Fruit fly (Drosophila melanogaster) whole organism, embryonic: ENCODE results near the gene CG6425.

Experiments
- Bgb ChIP-seq: fragments of 200-800 bp; sonication (Bioruptor generic); IDR thresholded peaks from 2 replicates; pipeline ENCODE4 v1.3.6; 2022; ENCODE audit warnings: missing biosample characterization, missing genetic modification characterization; ENCODE audit not compliant: partially characterized antibody
- CG10147 ChIP-seq: fragments of 200-800 bp; sonication (Bioruptor generic); optimal IDR thresholded peaks from 2 replicates; lab custom pipeline; 2019; ENCODE audit warnings: missing biosample characterization, mild to moderate bottlenecking, missing genetic modification characterization, moderate library complexity
- CG1024 ChIP-seq: fragments of 200-800 bp; sonication (Bioruptor generic); IDR thresholded peaks from 2 replicates; pipeline ENCODE4 v1.3.6; 2022; ENCODE audit warnings: missing biosample characterization, missing genetic modification characterization
- CG10366 ChIP-seq: fragments of 200-800 bp; sonication (Bioruptor generic); IDR thresholded peaks from 2 replicates; pipeline ENCODE4 v1.3.6; 2022; ENCODE audit warnings: missing biosample characterization, missing genetic modification characterization
- CG11456 ChIP-seq: fragments of 200-800 bp; sonication (Bioruptor generic); IDR thresholded peaks from 3 replicates; pipeline ENCODE4 v1.3.6; 2022; ENCODE audit warnings: missing biosample characterization, missing genetic modification characterization
- CG11504 ChIP-seq: fragments of 200-800 bp; sonication (Bioruptor generic); optimal IDR thresholded peaks from 3 replicates; lab custom pipeline; 2019; ENCODE audit warnings: missing biosample characterization, mild to moderate bottlenecking, missing genetic modification characterization, moderate library complexity
- CG11560 ChIP-seq: fragments of 200-800 bp; sonication (Bioruptor generic); IDR thresholded peaks from 3 replicates; pipeline ENCODE4 v1.3.6; 2022; ENCODE audit warnings: missing biosample characterization, missing genetic modification characterization
- CG11695 ChIP-seq: fragments of 200-800 bp; sonication (Bioruptor generic); IDR thresholded peaks from 3 replicates; pipeline ENCODE4 v1.3.6; 2022; ENCODE audit warnings: missing biosample characterization, missing genetic modification characterization
- CG13123 ChIP-seq: fragments of 200-800 bp; sonication (Bioruptor generic); optimal IDR thresholded peaks from 2 replicates; lab custom pipeline; 2016; ENCODE audit warnings: missing biosample characterization, missing genetic modification characterization
- CG16779 ChIP-seq: fragments of 200-800 bp; sonication (Bioruptor generic); IDR thresholded peaks from 2 replicates; pipeline ENCODE4 v1.3.6; 2022; ENCODE audit warnings: missing biosample characterization, missing genetic modification characterization
- CG2120 ChIP-seq: fragments of 200-800 bp; sonication (Bioruptor generic); optimal IDR thresholded peaks from 3 replicates; lab custom pipeline; 2016; ENCODE audit warnings: missing biosample characterization, missing genetic modification characterization
- CG2678 ChIP-seq: fragments of 200-800 bp; sonication (Bioruptor generic); optimal IDR thresholded peaks from 3 replicates; lab custom pipeline; 2019; ENCODE audit warnings: missing biosample characterization, mild to moderate bottlenecking, missing genetic modification characterization, moderate library complexity
- CG3065 ChIP-seq: fragments of 200-800 bp; sonication (Bioruptor generic); optimal IDR thresholded peaks from 2 replicates; lab custom pipeline; 2016; ENCODE audit warnings: missing biosample characterization, missing genetic modification characterization
- CG3281 ChIP-seq: fragments of 200-800 bp; sonication (Bioruptor generic); optimal IDR thresholded peaks from 3 replicates; lab custom pipeline; 2017; ENCODE audit warnings: missing biosample characterization, mild to moderate bottlenecking, missing genetic modification characterization
- CG6175 ChIP-seq: fragments of 200-800 bp; sonication (Bioruptor generic); IDR thresholded peaks from 3 replicates; pipeline ENCODE4 v1.3.6; 2022; ENCODE audit warnings: missing biosample characterization, missing genetic modification characterization
- CG7372 ChIP-seq: fragments of 200-800 bp; sonication (Bioruptor generic); IDR thresholded peaks from 2 replicates; pipeline ENCODE4 v1.3.6; 2022; ENCODE audit warnings: missing biosample characterization, missing genetic modification characterization
- CG7839 ChIP-seq: fragments of 200-800 bp; sonication (Bioruptor generic); optimal IDR thresholded peaks from 3 replicates; lab custom pipeline; 2018; ENCODE audit warnings: missing biosample characterization, mild to moderate bottlenecking, missing genetic modification characterization, moderate library complexity
- CG9817 ChIP-seq: fragments of 200-800 bp; sonication (Bioruptor generic); optimal IDR thresholded peaks from 2 replicates; lab custom pipeline; 2018; ENCODE audit warnings: missing biosample characterization, mild to moderate bottlenecking, missing genetic modification characterization, moderate library complexity
- CG9876 ChIP-seq: fragments of 200-800 bp; sonication (Bioruptor generic); optimal IDR thresholded peaks from 2 replicates; lab custom pipeline; 2016; ENCODE audit warnings: missing biosample characterization, missing genetic modification characterization
- CG9932 ChIP-seq: fragments of 200-800 bp; sonication (Bioruptor generic); IDR thresholded peaks from 2 replicates; pipeline ENCODE4 v1.3.6; 2022; ENCODE audit warnings: missing biosample characterization, missing genetic modification characterization
- Dbx ChIP-seq: fragments of 200-800 bp; sonication (Bioruptor generic); IDR thresholded peaks from 3 replicates; pipeline ENCODE4 v1.3.6; 2022; ENCODE audit warnings: missing biosample characterization, missing genetic modification characterization
- Deaf1 ChIP-seq: fragments of 200-800 bp; optimal IDR thresholded peaks from 3 replicates; lab custom pipeline; 2019; ENCODE audit warnings: missing biosample characterization, mild to moderate bottlenecking, missing genetic modification characterization, moderate library complexity
- Ets65A ChIP-seq: fragments of 200-800 bp; sonication (Bioruptor generic); peaks from one replicate; lab custom pipeline; 2016; ENCODE audit warnings: missing biosample characterization, missing genetic modification characterization
- Fer1 ChIP-seq: fragments of 200-800 bp; sonication (Bioruptor generic); optimal IDR thresholded peaks from 2 replicates; lab custom pipeline; 2017; ENCODE audit warnings: missing biosample characterization, mild to moderate bottlenecking, missing genetic modification characterization
- Fer3 ChIP-seq: fragments of 200-800 bp; sonication (Bioruptor generic); optimal IDR thresholded peaks from 2 replicates; lab custom pipeline; 2018; ENCODE audit warnings: missing biosample characterization, mild to moderate bottlenecking, missing genetic modification characterization, moderate library complexity
- Hr51 ChIP-seq, 2 experiments: fragments of 200-800 bp; sonication (Bioruptor generic); optimal IDR thresholded peaks; 2 replicates in 1 of 2; 3 replicates in 1 of 2; lab custom pipeline; 2016 to 2018; ENCODE audit warnings: missing biosample characterization in 2 of 2, missing genetic modification characterization in 2 of 2, mild to moderate bottlenecking in 1 of 2, moderate library complexity in 1 of 2
- Jarid2 ChIP-seq: fragments of 200-800 bp; sonication (Bioruptor generic); optimal IDR thresholded peaks from 3 replicates; lab custom pipeline; 2017; ENCODE audit warnings: mild to moderate bottlenecking, missing biosample characterization, missing genetic modification reagents, missing genetic modification characterization
- Meics ChIP-seq: fragments of 200-800 bp; sonication (Bioruptor generic); optimal IDR thresholded peaks from 2 replicates; lab custom pipeline; 2017; ENCODE audit warnings: missing biosample characterization, mild to moderate bottlenecking, missing genetic modification characterization
- Ptx1 ChIP-seq: fragments of 200-800 bp; sonication (Bioruptor generic); IDR thresholded peaks from 2 replicates; pipeline ENCODE4 v1.3.6; 2022; ENCODE audit warnings: missing biosample characterization, missing genetic modification characterization
- Trl ChIP-seq, 3 experiments: fragments of >200 bp in 2 of 3; fragments of 200-800 bp in 1 of 3; sonication (Bioruptor generic) in 1 of 3; optimal IDR thresholded peaks; 2 replicates in 1 of 3; 3 replicates in 2 of 3; lab custom pipeline; 2016 to 2017; ENCODE audit warnings: missing biosample characterization in 1 of 3, missing genetic modification characterization in 1 of 3
- abd-A ChIP-seq: fragments of 200-800 bp; sonication (Bioruptor generic); optimal IDR thresholded peaks from 3 replicates; lab custom pipeline; 2019; ENCODE audit warnings: missing biosample characterization, mild to moderate bottlenecking, missing genetic modification characterization, moderate library complexity
- amos ChIP-seq: fragments of 200-800 bp; sonication (Bioruptor generic); IDR thresholded peaks from 2 replicates; pipeline ENCODE4 v1.3.6; 2022; ENCODE audit warnings: missing biosample characterization, missing genetic modification characterization; ENCODE audit not compliant: partially characterized antibody
- chinmo ChIP-seq: fragments of 200-800 bp; sonication (Bioruptor generic); IDR thresholded peaks from 4 replicates; pipeline ENCODE4 v1.3.6; 2022; ENCODE audit warnings: missing biosample characterization, missing genetic modification characterization; ENCODE audit not compliant: partially characterized antibody
- ci ChIP-seq: fragments of 200-800 bp; sonication (Bioruptor generic); IDR thresholded peaks from 3 replicates; pipeline ENCODE4 v1.3.6; 2022; ENCODE audit warnings: missing biosample characterization, missing genetic modification characterization
- dysf ChIP-seq: fragments of 200-800 bp; sonication (Bioruptor generic); IDR thresholded peaks from 3 replicates; pipeline ENCODE4 v1.3.6; 2022; ENCODE audit warnings: missing biosample characterization, missing genetic modification characterization
- ewg ChIP-seq: fragments of 200-800 bp; sonication (Bioruptor generic); optimal IDR thresholded peaks from 3 replicates; lab custom pipeline; 2017; ENCODE audit warnings: mild to moderate bottlenecking, missing biosample characterization, missing genetic modification reagents, missing genetic modification characterization
- gcm2 ChIP-seq: fragments of 200-800 bp; sonication (Bioruptor generic); optimal IDR thresholded peaks from 2 replicates; lab custom pipeline; 2016; ENCODE audit warnings: missing biosample characterization, missing genetic modification characterization
- gem ChIP-seq: fragments of 200-800 bp; sonication (Bioruptor generic); optimal IDR thresholded peaks from 2 replicates; lab custom pipeline; 2019; ENCODE audit warnings: missing biosample characterization, mild to moderate bottlenecking, missing genetic modification characterization, moderate library complexity
- h ChIP-seq: fragments of >200 bp; optimal IDR thresholded peaks from 2 replicates; lab custom pipeline; 2017
- ham ChIP-seq: fragments of 200-800 bp; sonication (Bioruptor generic); IDR thresholded peaks from 2 replicates; pipeline ENCODE4 v1.3.6; 2022; ENCODE audit warnings: missing biosample characterization, missing genetic modification characterization
- lola ChIP-seq, 3 experiments: fragments of >200 bp in 2 of 3; fragments of 200-800 bp in 1 of 3; sonication (Bioruptor generic) in 1 of 3; optimal IDR thresholded peaks; 2 replicates each; lab custom pipeline; 2017 to 2019; ENCODE audit warnings: missing biosample characterization in 3 of 3, missing genetic modification characterization in 3 of 3, mild to moderate bottlenecking in 1 of 3, moderate library complexity in 1 of 3
- rib ChIP-seq: fragments of 200-800 bp; sonication (Bioruptor generic); IDR thresholded peaks from 2 replicates; pipeline ENCODE4 v1.3.6; 2022; ENCODE audit warnings: missing biosample characterization, missing genetic modification characterization
- ro ChIP-seq: fragments of 200-800 bp; sonication (Bioruptor generic); IDR thresholded peaks from 2 replicates; pipeline ENCODE4 v1.3.6; 2022; ENCODE audit warnings: missing biosample characterization, missing genetic modification characterization
- scrt ChIP-seq: fragments of 200-800 bp; sonication (Bioruptor generic); optimal IDR thresholded peaks from 2 replicates; lab custom pipeline; 2018; ENCODE audit warnings: missing biosample characterization, mild to moderate bottlenecking, missing genetic modification characterization, moderate library complexity
- slbo ChIP-seq: fragments of 200-800 bp; sonication (Bioruptor generic); IDR thresholded peaks from 2 replicates; pipeline ENCODE4 v1.3.6; 2022; ENCODE audit warnings: missing biosample characterization, missing genetic modification characterization
- slou ChIP-seq: fragments of 200-800 bp; sonication (Bioruptor generic); optimal IDR thresholded peaks from 3 replicates; lab custom pipeline; 2016; ENCODE audit warnings: missing biosample characterization, missing genetic modification characterization

CG6425 gene

DNA sequence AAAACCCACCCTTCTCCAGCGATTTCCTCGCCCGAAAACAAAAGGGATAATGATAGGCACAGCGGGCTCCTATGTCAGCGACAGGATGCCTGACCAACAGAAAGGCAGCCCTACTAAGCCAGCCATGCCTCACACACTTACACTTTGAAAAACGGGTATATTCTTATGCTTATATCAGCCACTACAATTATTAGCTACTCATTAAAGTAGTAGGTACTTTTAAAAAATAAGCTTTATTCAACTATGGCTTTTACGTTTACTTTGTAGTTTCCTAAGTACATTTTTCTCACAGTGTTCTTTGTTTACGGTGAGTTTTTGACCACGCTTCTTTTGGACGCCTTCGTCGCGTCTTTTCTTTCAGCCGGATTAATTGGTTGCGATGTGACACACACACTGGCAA, 27.0 kb downstream of the CG6425 start (continued):
- peak; percentile 11 for TF ChIP-seq Fer1
- peak; percentile 18 for TF ChIP-seq CG2678 (tag; lab: Kevin White, UChicago)
- TF ChIP-seq h (lab: Kevin White, UChicago) = no peak
- peak; percentile 31; the same call in 1 of the 2 replicates for TF ChIP-seq slbo (GFP tag; lab: Robert Waterston, UW)
- TF ChIP-seq CG7372 (GFP tag; lab: Robert Waterston, UW) = peak; percentile 27; the same call in 1 of the 2 replicates
- 0 out of 3 replicates have a peak, but pooled peaks have one; percentile 15 for TF ChIP-seq CG11456 (GFP tag; lab: Robert Waterston, UW)
- TF ChIP-seq ro (GFP tag; lab: Robert Waterston, UW) = no peak
- peak; percentile 18 for TF ChIP-seq CG9817
- peak; percentile 39 for TF ChIP-seq Meics
- no peak for TF ChIP-seq gcm2
- TF ChIP-seq rib = no peak
- TF ChIP-seq CG11504 (tag; lab: Kevin White, UChicago) = peak; percentile 34
- peak; percentile 15 for TF ChIP-seq CG10147 (GFP tag; lab: Kevin White, UChicago)
- peak; percentile 53 for TF ChIP-seq CG2120 (GFP tag; lab: Kevin White, UChicago)
- TF ChIP-seq lola (GFP tag; optimal IDR thresholded peaks at IDR 0.05; lab: Kevin White, UChicago) = no peak
- no peak for TF ChIP-seq CG6175 (GFP tag; lab: Robert Waterston, UW)
- peak; percentile 36; the same call in 1 of the 3 replicates for TF ChIP-seq dysf (GFP tag; lab: Robert Waterston, UW)
- no peak for TF ChIP-seq CG11560
- TF ChIP-seq Hr51 (GFP tag; optimal IDR thresholded peaks at IDR 0.05; lab: Kevin White, UChicago) = peak in 1 of 2 experiments; percentile 5
- peak; percentile 33 for TF ChIP-seq CG7839 (tag; lab: Kevin White, UChicago)
- TF ChIP-seq CG10366 (GFP tag; lab: Robert Waterston, UW) = peak; percentile 34; the same call in 1 of the 2 replicates
- peak; percentile 77 for TF ChIP-seq Ets65A (GFP tag; lab: Kevin White, UChicago)
- 0 out of 3 replicates have a peak, but pooled peaks have one; percentile 29 for TF ChIP-seq ci (GFP tag; lab: Robert Waterston, UW)
- no peak for TF ChIP-seq slou (GFP tag; lab: Kevin White, UChicago)
- TF ChIP-seq CG1024 (GFP tag; lab: Robert Waterston, UW) = no peak
- peak; percentile 9 for TF ChIP-seq Fer3 (tag; lab: Kevin White, UChicago)
- peak; percentile 51 for TF ChIP-seq Ptx1
- TF ChIP-seq Dbx (GFP tag; lab: Robert Waterston, UW) = peak; percentile 26; the same call in 1 of the 3 replicates
- peak; percentile 21 for TF ChIP-seq gem
- TF ChIP-seq, all 482 proteins: peak for 36

DNA sequence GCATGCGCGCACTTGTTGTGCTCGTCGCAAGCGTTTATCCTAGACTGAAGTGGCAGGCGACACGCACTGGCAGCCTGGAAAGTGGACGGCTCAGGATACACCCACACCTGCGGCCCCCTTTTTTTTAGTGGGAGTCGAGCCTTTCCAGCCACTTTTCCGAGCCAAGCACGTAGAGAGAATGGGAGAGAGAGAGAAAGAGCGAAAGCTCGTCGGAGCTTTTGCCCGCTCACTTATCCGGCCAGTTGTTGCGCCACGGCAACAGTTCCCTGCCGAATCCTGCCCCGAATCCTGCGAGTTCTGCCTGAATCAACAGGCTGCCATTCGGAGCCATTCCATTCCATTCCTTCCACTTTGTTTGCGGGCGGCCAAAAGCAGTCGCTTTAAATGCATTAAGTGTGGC, 35.2 kb downstream of the CG6425 start, which contains the start of gene beat-VII:
beat-VII (minus strand) TSS at position 20 of the 400 bp plus-strand sequence.
- TF ChIP-seq Deaf1 (tag; lab: Kevin White, UChicago) (peak; percentile 74), ewg (GFP tag; lab: Kevin White, UChicago) (peak; percentile 2), chinmo (0 out of 4 replicates have a peak, but pooled peaks have one; percentile 56), CG13123 (GFP tag; lab: Kevin White, UChicago) (no peak), amos (0 out of 2 replicates have a peak, but pooled peaks have one; percentile 3), CG11695 (no peak), CG9932 (0 out of 2 replicates have a peak, but pooled peaks have one; percentile 21), abd-A (peak; percentile 9), Jarid2 (GFP tag; lab: Kevin White, UChicago) (peak; percentile 18), CG9876 (GFP tag; lab: Kevin White, UChicago) (no peak), Bgb (GFP tag; lab: Robert Waterston, UW) (no peak), CG3065 (GFP tag; lab: Kevin White, UChicago) (no peak), Trl (optimal IDR thresholded peaks at IDR 0.05; lab: Kevin White, UChicago) (peak; percentile 31 to 43), Trl (GFP tag; optimal IDR thresholded peaks at IDR 0.05; lab: Kevin White, UChicago) (no peak), CG3281 (GFP tag; lab: Kevin White, UChicago) (no peak), ham (GFP tag; lab: Robert Waterston, UW) (no peak), CG16779 (peak; percentile 77; the same call in 1 of the 2 replicates), scrt (GFP tag; lab: Kevin White, UChicago) (peak; percentile 100)
